Worm (Caenorhabditis elegans) whole organism, L1 larva: ENCODE results near the gene E02H1.5.
A peak's percentile ranks its signal among the peaks of the same experiment; 100 is the strongest.

Experiments
- C34B4.2 ChIP-seq: sonication (generic microtip); optimal IDR thresholded peaks from 2 replicates; lab custom pipeline; 2017; ENCODE audit warnings: mild to moderate bottlenecking, missing genetic modification characterization, missing compliant biosample characterization
- F16B12.6 ChIP-seq: fragments of 150-350 bp; optimal IDR thresholded peaks from 2 replicates; lab custom pipeline; 2014; ENCODE audit warnings: missing biosample characterization, missing genetic modification characterization
- Y116A8C.19 ChIP-seq: sonication (generic microtip); optimal IDR thresholded peaks from 2 replicates; lab custom pipeline; 2016; ENCODE audit warnings: missing compliant biosample characterization, missing genetic modification characterization, borderline replicate concordance
- alr-1 ChIP-seq: fragments of 200-800 bp; sonication (Bioruptor generic); optimal IDR thresholded peaks from 2 replicates; lab custom pipeline; 2018; ENCODE audit warnings: borderline replicate concordance, mild to moderate bottlenecking, missing genetic modification characterization, missing compliant biosample characterization
- blmp-1 ChIP-seq: fragments of 150-350 bp; optimal IDR thresholded peaks from 2 replicates; lab custom pipeline; 2014; ENCODE audit warnings: missing biosample characterization, missing genetic modification characterization
- ceh-8 ChIP-seq: fragments of 200-800 bp; sonication (Bioruptor generic); optimal IDR thresholded peaks from 2 replicates; lab custom pipeline; 2018; ENCODE audit warnings: mild to moderate bottlenecking, missing genetic modification characterization, moderate library complexity, missing compliant biosample characterization
- ceh-82 ChIP-seq, 3 experiments: fragments of 150-350 bp in 1 of 3; sonication (generic microtip) in 2 of 3; optimal IDR thresholded peaks; 2 replicates each; lab custom pipeline; 2014 to 2017; ENCODE audit warnings: missing biosample characterization in 3 of 3, missing genetic modification characterization in 3 of 3
- ceh-90 ChIP-seq: sonication (generic microtip); optimal IDR thresholded peaks from 2 replicates; lab custom pipeline; 2016; ENCODE audit warnings: missing genetic modification characterization, missing compliant biosample characterization
- dpl-1 ChIP-seq, 3 experiments: fragments of 150-350 bp in 2 of 3; sonication (generic microtip) in 1 of 3; optimal IDR thresholded peaks; 2 replicates each; lab custom pipeline; 2014 to 2017; ENCODE audit warnings: missing biosample characterization in 3 of 3, missing genetic modification characterization in 3 of 3, missing genetic modification reagents in 3 of 3
- dsc-1 ChIP-seq: sonication (generic microtip); optimal IDR thresholded peaks from 2 replicates; lab custom pipeline; 2016; ENCODE audit warnings: mild to moderate bottlenecking, missing genetic modification characterization, missing compliant biosample characterization
- efl-1 ChIP-seq, 4 experiments: fragments of 150-350 bp; optimal IDR thresholded peaks in 3 of 4; peaks in 1 of 4; 1 replicate in 1 of 4; 2 replicates in 3 of 4; lab custom pipeline; 2014; ENCODE audit warnings: missing biosample characterization in 2 of 4, missing genetic modification characterization in 2 of 4, missing genetic modification reagents in 2 of 4
- egl-13 ChIP-seq: sonication (generic microtip); optimal IDR thresholded peaks from 2 replicates; lab custom pipeline; 2016; ENCODE audit warnings: missing genotype, missing genetic modification reagents, missing genetic modification characterization, missing compliant biosample characterization
- elt-3 ChIP-seq, 6 experiments: fragments of 150-350 bp in 1 of 6; sonication (generic microtip); optimal IDR thresholded peaks; 2 replicates each; lab custom pipeline; 2017 to 2018; ENCODE audit warnings: missing biosample characterization in 6 of 6, missing genetic modification characterization in 6 of 6, inconsistent platforms in 1 of 6
- grh-1 ChIP-seq: fragments of 200-800 bp; sonication (Bioruptor generic); IDR thresholded peaks from 2 replicates; pipeline ENCODE4 v1.3.6; 2022; ENCODE audit warnings: missing genetic modification reagents, missing genetic modification characterization, missing compliant biosample characterization
- hlh-17 ChIP-seq: fragments of 200-800 bp; sonication (Bioruptor generic); optimal IDR thresholded peaks from 2 replicates; lab custom pipeline; 2018; ENCODE audit warnings: missing genetic modification characterization, mild to moderate bottlenecking, missing compliant biosample characterization, moderate library complexity, borderline replicate concordance
- hpl-2 ChIP-seq: fragments of 150-350 bp; optimal IDR thresholded peaks from 2 replicates; lab custom pipeline; 2014; ENCODE audit warnings: missing biosample characterization, missing genetic modification reagents, missing genetic modification characterization
- irx-1 ChIP-seq: sonication (generic microtip); optimal IDR thresholded peaks from 2 replicates; lab custom pipeline; 2016; ENCODE audit warnings: missing genetic modification characterization, missing compliant biosample characterization
- isw-1 ChIP-seq: fragments of 200-800 bp; sonication (Bioruptor generic); IDR thresholded peaks from 2 replicates; pipeline ENCODE4 v1.3.6; 2022; ENCODE audit warnings: missing genetic modification characterization, missing compliant biosample characterization
- lin-13 ChIP-seq: fragments of 150-350 bp; optimal IDR thresholded peaks from 2 replicates; lab custom pipeline; 2014; ENCODE audit warnings: missing biosample characterization, missing genetic modification reagents, missing genetic modification characterization
- lin-14 ChIP-seq: fragments of 200-800 bp; sonication (Bioruptor generic); optimal IDR thresholded peaks from 2 replicates; lab custom pipeline; 2018; ENCODE audit warnings: mild to moderate bottlenecking, missing genetic modification characterization, moderate library complexity, missing compliant biosample characterization
- lin-35 ChIP-seq, 2 experiments: fragments of 150-350 bp; optimal IDR thresholded peaks; 2 replicates each; lab custom pipeline; 2014; ENCODE audit warnings: missing biosample characterization in 2 of 2, missing genetic modification characterization in 2 of 2, missing genetic modification reagents in 2 of 2
- lsy-2 ChIP-seq, 2 experiments: fragments of 150-350 bp; optimal IDR thresholded peaks; 2 replicates each; lab custom pipeline; 2014; ENCODE audit warnings: missing biosample characterization in 2 of 2, missing genetic modification characterization in 2 of 2
- mab-9 ChIP-seq: fragments of 200-800 bp; sonication (Bioruptor generic); IDR thresholded peaks from 2 replicates; pipeline ENCODE4 v1.3.6; 2022; ENCODE audit warnings: missing genetic modification reagents, missing genetic modification characterization, missing compliant biosample characterization
- mef-2 ChIP-seq: fragments of 150-350 bp; optimal IDR thresholded peaks from 2 replicates; lab custom pipeline; 2014; ENCODE audit warnings: missing biosample characterization, missing genetic modification characterization
- mep-1 ChIP-seq: fragments of 150-350 bp; optimal IDR thresholded peaks from 2 replicates; lab custom pipeline; 2014; ENCODE audit warnings: missing biosample characterization, missing genetic modification characterization
- nhr-19 ChIP-seq: fragments of 200-800 bp; sonication (Bioruptor generic); conservative IDR thresholded peaks from 2 replicates; pipeline ENCODE4 v1.3.6; 2022; ENCODE audit warnings: missing genetic modification characterization, missing compliant biosample characterization
- nhr-20 ChIP-seq: sonication (generic microtip); optimal IDR thresholded peaks from 2 replicates; lab custom pipeline; 2016; ENCODE audit warnings: mild to moderate bottlenecking, missing genetic modification characterization, missing compliant biosample characterization
- nhr-28 ChIP-seq: fragments of 150-350 bp; optimal IDR thresholded peaks from 2 replicates; lab custom pipeline; 2014; ENCODE audit warnings: missing biosample characterization, missing genetic modification characterization
- nhr-71 ChIP-seq: sonication (generic microtip); optimal IDR thresholded peaks from 2 replicates; lab custom pipeline; 2016; ENCODE audit warnings: mild to moderate bottlenecking, missing genetic modification characterization, moderate library complexity, missing compliant biosample characterization
- nhr-76 ChIP-seq: sonication (generic microtip); optimal IDR thresholded peaks from 2 replicates; lab custom pipeline; 2017; ENCODE audit warnings: missing biosample characterization, missing genetic modification characterization
- nhr-84 ChIP-seq: sonication (generic microtip); optimal IDR thresholded peaks from 2 replicates; lab custom pipeline; 2017; ENCODE audit warnings: missing biosample characterization, missing genetic modification characterization
- nhr-85 ChIP-seq: sonication (generic microtip); peaks from one replicate; lab custom pipeline; 2016; ENCODE audit warnings: missing genetic modification characterization, inconsistent platforms, missing compliant biosample characterization
- rnt-1 ChIP-seq: sonication (generic microtip); optimal IDR thresholded peaks from 2 replicates; lab custom pipeline; 2016; ENCODE audit warnings: mild to moderate bottlenecking, missing genetic modification characterization, moderate library complexity, missing compliant biosample characterization
- snpc-4 ChIP-seq: fragments of 150-350 bp; optimal IDR thresholded peaks from 2 replicates; lab custom pipeline; 2014; ENCODE audit warnings: missing biosample characterization, missing genetic modification characterization
- snu-23 ChIP-seq: sonication (generic microtip); optimal IDR thresholded peaks from 2 replicates; lab custom pipeline; 2016; ENCODE audit warnings: missing genetic modification characterization, missing compliant biosample characterization
- sox-4 ChIP-seq: sonication (generic microtip); optimal IDR thresholded peaks from 2 replicates; lab custom pipeline; 2016; ENCODE audit warnings: missing genetic modification characterization, missing compliant biosample characterization
- tbx-2 ChIP-seq: sonication (generic microtip); optimal IDR thresholded peaks from 2 replicates; lab custom pipeline; 2016; ENCODE audit warnings: missing genetic modification characterization, missing compliant biosample characterization
- tlp-1 ChIP-seq: fragments of 150-350 bp; optimal IDR thresholded peaks from 2 replicates; lab custom pipeline; 2014; ENCODE audit warnings: missing biosample characterization, missing genetic modification characterization
- unc-62 ChIP-seq: fragments of 150-350 bp; optimal IDR thresholded peaks from 2 replicates; lab custom pipeline; 2014; ENCODE audit warnings: missing biosample characterization, missing genetic modification reagents, missing genetic modification characterization
- ztf-4 ChIP-seq: fragments of 150-350 bp; optimal IDR thresholded peaks from 2 replicates; lab custom pipeline; 2014; ENCODE audit warnings: missing biosample characterization, missing genetic modification characterization

The E02H1.5 gene

ce11 chrII:9556582-9556981 lies 38.4 kb upstream of the E02H1.5 start:
- TF ChIP-seq nhr-84 (tag; lab: Kevin White, UChicago) (no peak), unc-62 (GFP tag; lab: Kevin White, UChicago) (no peak), lsy-2 (tag; optimal IDR thresholded peaks at IDR 0.05; lab: Kevin White, UChicago) (no peak), ceh-90 (tag; lab: Kevin White, UChicago) (no peak), nhr-20 (tag; lab: Kevin White, UChicago) (no peak), snpc-4 (no peak), hpl-2 (no peak), lin-13 (GFP tag; lab: Kevin White, UChicago) (no peak), grh-1 (GFP tag; lab: Robert Waterston, UW) (no peak), F16B12.6 (tag; lab: Kevin White, UChicago) (no peak), alr-1 (tag; lab: Kevin White, UChicago) (no peak), ztf-4 (no peak), sox-4 (no peak), mab-9 (GFP tag; lab: Robert Waterston, UW) (no peak), ceh-8 (GFP tag; lab: Kevin White, UChicago) (no peak), mef-2 (tag; lab: Kevin White, UChicago) (no peak), nhr-19 (GFP tag; lab: Robert Waterston, UW) (no peak), egl-13 (no peak), nhr-28 (no peak), C34B4.2 (tag; lab: Kevin White, UChicago) (no peak)

- TF ChIP-seq blmp-1 (tag; lab: Kevin White, UChicago), result peak; percentile 21
- peak; percentile 26 for TF ChIP-seq snu-23
- TF ChIP-seq C34B4.2 (tag; lab: Kevin White, UChicago), result no peak
- TF ChIP-seq efl-1 (optimal IDR thresholded peaks at IDR 0.05; lab: Kevin White, UChicago), result peak; percentile 31 to 43
- TF ChIP-seq efl-1 (GFP tag; optimal IDR thresholded peaks at IDR 0.05 in 1 of 2; lab: Kevin White, UChicago), result peak; percentile 31 to 89
- TF ChIP-seq nhr-28, result no peak
- TF ChIP-seq ceh-82 (tag; optimal IDR thresholded peaks at IDR 0.05; lab: Kevin White, UChicago), result peak in 1 of 3 experiments; percentile 0
- no peak for TF ChIP-seq isw-1 (GFP tag; lab: Robert Waterston, UW)
- TF ChIP-seq lin-35 (GFP tag; optimal IDR thresholded peaks at IDR 0.05; lab: Kevin White, UChicago), result peak; percentile 26 to 37
- peak in 2 of 3 experiments; percentile 5 to 44 for TF ChIP-seq dpl-1 (GFP tag; optimal IDR thresholded peaks at IDR 0.05; lab: Kevin White, UChicago)
- peak; percentile 5 for TF ChIP-seq nhr-20 (tag; lab: Kevin White, UChicago)
- TF ChIP-seq lsy-2 (tag; optimal IDR thresholded peaks at IDR 0.05; lab: Kevin White, UChicago), result peak; percentile 12 to 57
- peak; percentile 3 for TF ChIP-seq nhr-71 (tag; lab: Kevin White, UChicago)
- TF ChIP-seq, all 84 proteins: peak for 9
Observed at ce11 chrII:9557437-9558150, 37.4 kb upstream of the E02H1.5 start, which contains the start of gene zfp-2. Gene zfp-2, plus strand, starts transcription at chrII:9557650.

- TF ChIP-seq snu-23 (no peak), tlp-1 (tag; lab: Kevin White, UChicago) (no peak)
Observed at ce11 chrII:9558906-9559305, 36.1 kb upstream of the E02H1.5 start.

- no peak for TF ChIP-seq efl-1 (optimal IDR thresholded peaks at IDR 0.05; lab: Kevin White, UChicago)
- TF ChIP-seq efl-1 (GFP tag; optimal IDR thresholded peaks at IDR 0.05 in 1 of 2; lab: Kevin White, UChicago), result peak in 1 of 2 experiments; percentile 55
- no peak for TF ChIP-seq rnt-1 (tag; lab: Kevin White, UChicago)
Observed at ce11 chrII:9559929-9560328, 35.1 kb upstream of the E02H1.5 start, which contains the start of gene F35H8.4. Gene F35H8.4, minus strand, starts transcription at chrII:9560029.

- TF ChIP-seq lin-14 (GFP tag; lab: Kevin White, UChicago) (peak; percentile 72), C34B4.2 (tag; lab: Kevin White, UChicago) (no peak), nhr-71 (tag; lab: Kevin White, UChicago) (peak; percentile 47), blmp-1 (tag; lab: Kevin White, UChicago) (peak; percentile 15), lsy-2 (tag; optimal IDR thresholded peaks at IDR 0.05; lab: Kevin White, UChicago) (peak; percentile 22 to 36), lin-35 (GFP tag; optimal IDR thresholded peaks at IDR 0.05; lab: Kevin White, UChicago) (peak in 1 of 2 experiments; percentile 36), snu-23 (peak; percentile 60), dsc-1 (tag; lab: Kevin White, UChicago) (no peak), nhr-76 (tag; lab: Kevin White, UChicago) (no peak), irx-1 (tag; lab: Kevin White, UChicago) (no peak), unc-62 (GFP tag; lab: Kevin White, UChicago) (no peak), Y116A8C.19 (tag; lab: Kevin White, UChicago) (no peak), nhr-20 (tag; lab: Kevin White, UChicago) (peak; percentile 69), mep-1 (tag; lab: Kevin White, UChicago) (peak; percentile 47), efl-1 (optimal IDR thresholded peaks at IDR 0.05; lab: Kevin White, UChicago) (no peak), efl-1 (GFP tag; optimal IDR thresholded peaks at IDR 0.05 in 1 of 2; lab: Kevin White, UChicago) (peak in 1 of 2 experiments; percentile 56), rnt-1 (tag; lab: Kevin White, UChicago) (no peak), nhr-19 (GFP tag; lab: Robert Waterston, UW) (no peak), tbx-2 (tag; lab: Kevin White, UChicago) (peak; percentile 12), elt-3 (tag; optimal IDR thresholded peaks at IDR 0.05; lab: Kevin White, UChicago) (peak in 2 of 6 experiments; percentile 9 to 34), hlh-17 (GFP tag; lab: Kevin White, UChicago) (no peak), nhr-85 (tag; lab: Kevin White, UChicago) (peak; percentile 94), grh-1 (GFP tag; lab: Robert Waterston, UW) (peak; percentile 73)
Observed at ce11 chrII:9560895-9561294, 34.1 kb upstream of the E02H1.5 start.
